Worm (Caenorhabditis elegans) whole organism, L4/young adult: ENCODE results near the gene F32H5.4.
A peak's percentile ranks its signal among the peaks of the same experiment; 100 is the strongest.

ENCODE experiments used
- W03F9.2 ChIP-seq: fragments of 150-350 bp; optimal IDR thresholded peaks from 2 replicates; lab custom pipeline; 2014; ENCODE audit warnings: missing biosample characterization, missing genetic modification characterization
- dao-5 ChIP-seq: sonication (generic microtip); optimal IDR thresholded peaks from 2 replicates; lab custom pipeline; 2016; ENCODE audit warnings: missing genotype, missing genetic modification characterization, moderate library complexity, missing compliant biosample characterization
- him-1 ChIP-seq: sonication (generic microtip); optimal IDR thresholded peaks from 2 replicates; lab custom pipeline; 2016; ENCODE audit warnings: missing genotype, missing genetic modification reagents, missing genetic modification characterization, missing compliant biosample characterization

F32H5.4 gene

DNA sequence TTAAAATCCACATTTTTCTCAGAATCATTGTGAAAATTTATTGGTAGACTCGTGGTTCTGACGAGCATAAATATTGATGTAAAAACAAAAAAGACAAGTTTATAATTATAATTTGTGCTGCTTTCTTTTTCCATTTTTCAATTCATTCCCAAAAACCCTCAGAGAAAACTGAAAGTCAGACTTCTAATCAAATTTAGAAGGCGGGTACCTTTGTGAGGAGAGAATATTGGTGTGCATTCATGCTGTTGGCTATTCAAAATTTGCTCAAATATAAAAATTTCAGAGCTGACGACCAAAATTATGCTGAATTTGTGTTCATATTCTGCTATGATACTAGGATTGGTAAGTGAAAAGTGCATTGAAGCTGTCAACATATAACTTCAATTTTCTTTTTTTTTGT lies 6.7 kb downstream of the F32H5.4 start, which contains the start of gene srx-125:
srx-125 (plus strand) TSS at position 301 of the 400 bp plus-strand sequence.
- no peak for TF ChIP-seq W03F9.2
- TF ChIP-seq dao-5, result no peak
- no peak for TF ChIP-seq him-1

DNA sequence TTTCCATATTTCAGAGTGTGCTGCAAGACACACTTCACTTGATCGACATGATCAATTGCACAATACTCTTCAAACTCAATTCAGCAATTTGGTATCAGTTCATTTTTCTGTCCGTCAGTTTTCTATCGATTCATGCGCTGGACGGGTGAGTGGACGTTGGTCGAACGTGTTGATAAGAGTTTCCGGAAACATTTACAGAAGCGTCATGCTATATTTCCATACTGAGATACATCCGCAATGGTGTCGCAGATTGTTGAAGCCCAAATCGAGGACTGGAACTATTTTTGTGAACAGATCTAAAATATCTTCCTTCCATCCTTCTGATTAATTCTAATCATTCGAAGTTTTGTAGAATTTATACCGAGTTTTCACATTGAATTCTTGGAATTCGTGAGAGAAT lies 9.3 kb downstream of the F32H5.4 start:
- TF ChIP-seq W03F9.2 (no peak), dao-5 (no peak), him-1 (no peak)

DNA sequence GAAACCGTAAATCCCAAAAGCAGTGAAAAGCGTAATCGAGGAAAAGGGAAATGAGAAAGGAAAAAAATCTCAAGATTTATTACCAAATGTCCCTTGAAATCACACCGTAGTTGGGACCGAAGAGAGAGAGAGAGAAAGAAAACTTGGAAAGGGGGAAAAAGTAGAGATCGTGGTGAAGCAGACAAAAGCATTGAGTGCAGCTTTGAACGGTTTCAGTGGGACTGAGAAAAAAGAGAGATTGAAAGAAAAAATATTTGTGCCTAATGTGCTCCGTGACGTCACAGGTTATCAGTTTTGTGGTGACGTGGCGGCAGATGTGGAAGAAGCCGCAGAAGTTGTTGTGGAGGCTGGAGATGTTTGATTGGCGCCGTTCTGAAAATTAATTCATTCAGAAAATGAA lies 9.9 kb downstream of the F32H5.4 start:
- no peak for TF ChIP-seq him-1
- no peak for TF ChIP-seq dao-5
- TF ChIP-seq W03F9.2, result no peak

DNA sequence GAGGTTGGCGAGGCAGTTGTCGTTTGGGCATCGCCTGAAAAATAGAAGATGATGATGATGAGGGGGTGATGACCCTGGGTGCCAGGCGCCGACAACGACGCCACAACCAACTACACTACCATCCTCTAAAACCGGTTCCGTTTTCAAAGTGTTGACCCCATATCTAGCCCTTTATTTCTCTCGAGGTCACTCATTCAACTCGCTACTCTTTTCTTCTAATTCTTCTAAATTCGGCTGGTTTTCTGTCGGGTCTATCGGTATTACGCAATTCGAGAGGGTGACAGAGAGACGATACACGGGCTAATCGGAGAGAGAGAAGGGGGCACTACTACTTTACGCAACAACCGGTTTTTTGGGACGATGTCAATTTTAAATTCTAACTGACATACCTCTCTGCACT lies 11.0 kb downstream of the F32H5.4 start:
- TF ChIP-seq him-1 (no peak), W03F9.2 (no peak), dao-5 (no peak)

DNA sequence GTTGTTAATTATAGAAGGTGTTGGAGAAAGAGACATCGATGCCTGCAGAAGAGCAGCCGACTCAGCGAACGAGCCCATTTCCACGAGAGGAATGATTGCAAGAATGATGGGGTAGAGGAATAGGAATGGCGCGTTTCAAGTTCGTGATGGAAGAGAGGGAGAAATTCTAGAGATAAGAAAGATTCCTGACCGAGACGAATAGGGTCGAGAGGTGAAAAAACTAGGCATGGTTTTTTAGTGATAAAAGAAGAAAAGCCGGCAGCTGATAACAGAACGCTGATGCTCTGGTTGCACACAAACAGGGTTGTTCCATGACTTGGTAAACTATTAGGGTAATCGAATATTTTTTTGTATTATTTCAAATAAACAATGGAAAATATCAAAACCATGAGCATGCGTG lies 12.5 kb downstream of the F32H5.4 start:
- TF ChIP-seq dao-5 (no peak), him-1 (no peak), W03F9.2 (no peak)

DNA sequence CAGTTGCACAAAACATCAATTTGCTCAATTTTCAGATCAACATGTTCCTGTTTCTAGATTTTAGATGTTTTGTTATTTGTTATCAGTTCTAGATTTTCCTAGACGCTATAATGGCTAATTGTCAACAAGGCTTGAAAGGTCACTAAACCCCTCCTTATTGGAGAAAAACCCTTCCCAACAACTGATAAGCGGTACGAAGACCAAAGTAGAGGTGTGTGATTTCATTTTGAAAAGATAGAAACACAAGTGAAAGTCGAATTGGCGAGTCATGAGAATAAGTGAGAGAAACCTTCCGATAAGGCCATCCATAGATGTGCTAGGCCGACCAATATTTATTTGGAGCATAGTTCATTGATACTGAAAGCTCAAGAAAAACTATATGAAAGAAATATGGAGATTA lies 13.3 kb downstream of the F32H5.4 start:
- TF ChIP-seq him-1 (no peak), dao-5 (no peak), W03F9.2 (no peak)

DNA sequence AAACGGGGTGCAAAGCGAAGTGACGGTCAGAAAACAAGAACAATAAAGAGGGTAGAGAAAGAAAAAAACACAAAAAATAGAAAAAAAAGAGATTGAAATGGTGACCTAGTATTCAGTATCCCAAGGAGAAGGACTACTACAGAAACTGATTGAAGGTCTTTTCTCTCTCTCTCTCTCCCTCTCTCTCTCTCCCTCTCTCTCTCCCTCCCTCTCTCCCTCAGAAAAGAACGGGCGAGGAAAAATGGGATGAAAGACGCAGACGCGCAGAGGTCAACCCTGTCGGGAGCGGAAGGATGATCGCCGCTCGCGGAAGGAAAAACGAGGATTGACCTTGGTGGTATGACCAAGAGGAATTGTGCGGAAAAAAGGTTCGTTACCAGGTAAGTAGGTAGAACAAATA lies 14.2 kb downstream of the F32H5.4 start:
- TF ChIP-seq dao-5, result no peak
- TF ChIP-seq him-1, result no peak
- TF ChIP-seq W03F9.2, result no peak

DNA sequence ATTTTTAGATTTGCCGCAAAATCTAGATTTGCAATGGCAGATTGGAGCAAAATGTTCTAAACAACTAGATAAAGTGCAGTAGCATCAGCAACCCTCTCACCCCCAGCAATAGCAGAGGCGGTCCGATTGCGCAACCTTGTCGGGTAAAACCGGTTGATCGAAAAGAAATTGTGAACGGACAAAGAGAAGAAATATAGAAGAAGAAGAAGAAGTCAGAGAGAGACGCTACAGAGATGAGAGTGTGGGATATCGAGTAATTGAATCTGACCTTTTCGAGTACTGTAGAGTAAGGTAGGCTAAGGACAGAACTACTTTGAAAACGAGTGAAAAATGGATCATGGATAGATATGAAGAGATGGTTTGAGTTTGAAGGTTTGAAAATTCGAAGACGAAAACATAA lies 15.5 kb downstream of the F32H5.4 start:
- TF ChIP-seq W03F9.2 (no peak), him-1 (no peak), dao-5 (no peak)

DNA sequence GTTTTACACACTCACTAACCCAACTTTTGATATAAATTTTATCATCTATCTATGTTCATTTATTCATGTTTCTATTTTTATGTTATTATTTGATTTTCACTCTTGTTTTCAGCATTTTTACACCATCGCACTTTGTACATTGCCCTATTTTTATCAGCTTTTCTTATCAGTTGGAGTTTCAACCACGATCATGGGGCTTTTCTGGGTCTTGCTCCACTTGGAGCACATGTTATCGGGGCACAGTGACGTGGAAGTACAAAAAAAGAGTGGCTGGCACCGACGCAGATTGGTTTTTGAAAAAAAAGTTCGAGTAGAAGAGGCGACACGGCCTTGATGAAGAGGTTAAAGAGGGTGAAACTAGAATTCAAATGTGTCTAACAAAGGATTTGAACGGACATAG lies 16.8 kb downstream of the F32H5.4 start:
- TF ChIP-seq dao-5, result no peak
- no peak for TF ChIP-seq W03F9.2
- no peak for TF ChIP-seq him-1

DNA sequence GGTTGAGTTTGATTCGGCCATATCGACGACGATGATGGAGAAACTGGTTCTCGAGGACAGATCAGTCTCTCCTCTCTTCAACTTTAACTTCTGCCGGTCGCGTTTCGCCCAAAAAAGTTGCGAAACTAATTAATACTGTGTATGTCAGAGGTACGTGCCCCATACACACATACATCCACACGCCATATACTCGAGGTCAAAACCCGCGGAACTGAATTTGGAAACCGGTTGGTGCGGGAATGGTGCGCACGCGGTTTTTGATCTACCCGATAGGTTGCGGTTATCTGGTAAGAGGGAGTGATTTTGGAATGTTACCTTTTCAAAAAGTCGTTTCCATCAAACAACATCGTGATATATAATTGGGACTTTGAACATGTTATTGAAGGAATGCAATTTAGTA lies 19.8 kb downstream of the F32H5.4 start, which contains the start of gene ifbp-1:
ifbp-1 (minus strand) TSS at position 85 of the 400 bp plus-strand sequence.
- TF ChIP-seq W03F9.2 (no peak), dao-5 (no peak), him-1 (no peak)

DNA sequence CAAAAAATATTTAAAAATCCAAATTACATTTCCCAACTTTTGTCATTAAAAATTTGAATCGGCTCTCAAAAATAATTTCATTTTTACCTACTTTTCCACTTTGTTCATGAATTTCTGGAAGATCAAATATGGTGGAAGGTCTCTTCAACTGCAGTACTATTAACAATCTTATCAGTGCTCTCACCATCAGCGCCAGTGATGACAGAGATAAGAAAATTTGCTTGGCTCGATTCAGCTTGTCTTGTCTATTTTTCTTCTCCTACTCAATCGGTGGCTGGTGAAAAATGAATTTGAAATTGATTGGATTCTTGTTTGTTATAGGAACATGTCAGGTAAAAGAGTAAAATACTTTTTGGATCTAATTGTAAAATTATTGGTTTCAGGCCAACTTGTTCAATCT lies 20.6 kb downstream of the F32H5.4 start, which contains the start of gene cpz-2:
cpz-2 (plus strand) TSS at position 210 of the 400 bp plus-strand sequence.
- no peak for TF ChIP-seq him-1
- no peak for TF ChIP-seq dao-5
- no peak for TF ChIP-seq W03F9.2

DNA sequence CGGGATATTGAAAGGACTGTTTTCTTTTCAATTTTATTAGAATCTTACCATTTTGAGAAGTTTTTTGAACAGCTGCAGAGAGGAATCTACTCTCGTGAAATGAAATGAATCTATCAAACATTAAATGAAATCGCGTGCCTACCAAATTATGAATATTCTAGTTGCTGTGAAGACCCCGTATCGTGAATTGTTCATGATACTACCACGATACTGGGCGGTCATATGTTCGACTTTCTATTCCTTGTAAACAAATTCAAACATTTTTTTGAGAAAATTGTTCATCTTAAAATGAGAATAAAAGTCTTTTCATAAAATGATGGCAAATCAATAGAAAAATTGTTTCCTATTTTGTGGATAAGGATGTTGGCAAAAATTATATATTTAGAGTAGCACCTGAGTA lies 25.4 kb downstream of the F32H5.4 start, which contains the start of gene gcy-34:
gcy-34 (minus strand) TSS at position 101 of the 400 bp plus-strand sequence.
- TF ChIP-seq him-1, result no peak
- TF ChIP-seq dao-5, result no peak
- no peak for TF ChIP-seq W03F9.2

DNA sequence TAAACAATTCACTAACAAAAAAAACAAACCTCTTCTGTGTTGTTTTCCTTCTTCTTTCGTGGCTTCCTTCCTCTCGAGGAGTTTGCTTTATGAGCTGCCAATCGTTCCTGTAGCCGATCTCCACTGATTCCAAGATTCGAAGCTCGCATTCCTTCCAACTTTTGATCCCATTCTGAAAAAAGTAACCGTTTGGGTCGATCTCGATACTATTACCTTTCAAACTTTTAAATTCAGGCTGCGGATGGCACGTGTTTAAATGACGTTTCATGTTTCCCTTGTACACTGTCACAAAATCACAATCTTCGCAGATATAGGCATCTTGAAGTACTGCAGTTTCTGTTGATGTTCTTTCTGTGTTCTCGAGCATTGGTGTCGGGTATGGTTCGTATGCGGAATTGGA lies 27.1 kb downstream of the F32H5.4 start:
- no peak for TF ChIP-seq him-1
- TF ChIP-seq W03F9.2, result no peak
- no peak for TF ChIP-seq dao-5

DNA sequence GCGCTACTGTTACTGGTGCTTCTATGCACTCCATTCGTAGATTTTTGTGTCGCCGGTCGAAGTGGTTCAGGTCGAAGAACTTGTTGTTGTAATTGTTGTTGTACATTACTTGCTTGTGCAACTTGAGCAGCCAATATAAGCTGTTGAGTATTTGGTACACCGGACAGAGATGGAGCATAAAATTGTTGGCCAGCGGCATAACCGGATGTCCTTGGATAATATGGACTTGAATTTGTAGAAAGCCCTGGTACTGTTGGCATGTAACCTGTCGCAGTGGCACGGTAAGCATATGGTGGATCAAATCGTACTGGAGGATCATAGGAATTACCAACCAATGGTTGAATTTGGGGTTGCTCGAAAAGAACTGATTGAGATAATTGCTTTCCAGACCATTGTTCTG lies 28.6 kb downstream of the F32H5.4 start:
- no peak for TF ChIP-seq him-1
- TF ChIP-seq dao-5, result no peak
- TF ChIP-seq W03F9.2, result no peak

DNA sequence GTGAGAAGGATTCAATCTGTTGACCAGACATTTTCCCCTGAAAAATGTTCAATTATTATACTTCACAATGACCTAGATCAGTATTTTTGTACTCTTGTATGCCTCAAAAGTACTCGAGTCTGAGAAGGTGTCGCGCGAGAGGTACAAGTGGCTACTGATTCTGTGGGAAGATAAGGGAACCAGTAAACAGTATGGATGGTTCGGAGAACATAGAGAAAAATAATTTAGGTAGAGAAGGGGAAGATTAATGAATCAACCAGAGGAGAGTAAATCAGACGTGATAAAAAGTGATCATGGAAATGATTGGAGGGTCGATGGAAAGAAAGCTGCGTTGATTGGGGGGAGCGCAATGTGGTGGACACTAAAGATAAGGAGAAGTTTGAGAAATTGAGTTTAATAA lies 29.1 kb downstream of the F32H5.4 start:
- no peak for TF ChIP-seq him-1
- TF ChIP-seq dao-5, result no peak
- TF ChIP-seq W03F9.2, result no peak

DNA sequence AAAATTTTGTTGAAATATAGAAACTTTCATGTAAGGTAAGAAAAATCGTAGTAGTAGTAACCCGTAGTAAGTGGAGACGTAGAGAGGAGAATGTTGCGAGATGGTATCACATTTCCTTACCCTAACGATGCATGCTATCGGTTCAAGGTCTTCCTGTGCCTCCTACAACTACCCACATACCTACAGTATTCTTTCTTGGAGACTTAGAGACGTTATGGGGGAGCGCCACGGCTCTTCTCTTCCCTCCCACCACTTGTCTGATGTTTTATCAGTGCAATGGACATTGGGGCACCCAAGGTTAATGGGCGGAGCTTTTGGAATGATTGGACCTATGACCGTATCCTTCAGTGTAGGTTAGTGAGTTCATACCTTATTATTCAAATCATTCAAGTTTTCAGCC lies 30.6 kb downstream of the F32H5.4 start:
- TF ChIP-seq W03F9.2 (no peak), dao-5 (no peak), him-1 (no peak)

DNA sequence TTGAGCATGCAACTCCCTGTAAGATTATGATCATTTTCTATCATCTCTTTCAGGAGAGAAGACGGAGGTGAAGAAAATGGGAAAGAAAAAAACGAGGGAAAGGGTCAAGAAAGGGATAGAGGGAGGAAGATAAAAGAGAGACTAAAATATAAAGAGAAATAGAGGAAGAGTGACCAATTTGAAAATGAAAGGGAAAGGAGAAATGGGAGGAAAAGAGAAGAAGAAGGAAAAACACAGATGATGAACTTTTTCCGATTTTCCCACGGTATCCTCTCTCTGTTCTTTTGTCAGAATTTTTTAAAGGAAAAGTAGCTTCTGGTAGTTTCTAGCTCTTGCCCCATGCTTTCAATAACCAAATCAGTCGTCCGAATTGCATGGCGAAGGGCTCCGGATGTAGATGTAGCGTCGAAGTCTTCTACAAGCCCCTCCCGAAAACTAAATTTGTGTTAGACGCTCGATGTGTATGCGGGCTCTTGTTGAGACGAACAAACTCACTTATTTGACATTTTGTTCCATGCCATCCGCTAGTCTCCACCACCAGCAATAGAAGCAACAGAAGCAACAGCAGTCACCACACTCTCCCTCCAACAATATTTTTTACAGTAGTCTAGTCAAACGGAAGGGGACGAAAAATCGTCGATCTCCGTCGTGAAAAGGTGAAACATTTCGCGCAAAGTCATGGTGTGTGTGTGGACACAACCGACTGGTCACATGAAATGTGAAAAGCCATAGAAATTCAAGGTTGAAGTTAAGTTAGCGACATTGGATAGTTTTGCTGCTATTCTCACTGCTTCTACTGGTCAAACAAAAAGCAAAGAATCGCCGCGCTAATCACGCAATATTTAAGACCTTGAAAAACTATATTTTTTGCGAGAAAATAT lies 31.3 kb downstream of the F32H5.4 start, which contains the start of gene somi-1:
somi-1 (minus strand) TSS at position 18 of the 881 bp plus-strand sequence.
- TF ChIP-seq W03F9.2 (no peak), dao-5 (no peak), him-1 (peak; percentile 8)
